Fruit fly (Drosophila melanogaster): ENCODE results near the gene CG9312.

dm6 chr3R:13765456-13765855 is at the start of gene CG9312:
- TF ChIP-seq CG8478 (optimal IDR thresholded peaks at IDR 0.05): no peak
- TF ChIP-seq CTCF (optimal IDR thresholded peaks at IDR 0.05): no peak

All from S2 (cell line).